Worm (Caenorhabditis elegans): ENCODE data around the gene lin-23.

DNA sequence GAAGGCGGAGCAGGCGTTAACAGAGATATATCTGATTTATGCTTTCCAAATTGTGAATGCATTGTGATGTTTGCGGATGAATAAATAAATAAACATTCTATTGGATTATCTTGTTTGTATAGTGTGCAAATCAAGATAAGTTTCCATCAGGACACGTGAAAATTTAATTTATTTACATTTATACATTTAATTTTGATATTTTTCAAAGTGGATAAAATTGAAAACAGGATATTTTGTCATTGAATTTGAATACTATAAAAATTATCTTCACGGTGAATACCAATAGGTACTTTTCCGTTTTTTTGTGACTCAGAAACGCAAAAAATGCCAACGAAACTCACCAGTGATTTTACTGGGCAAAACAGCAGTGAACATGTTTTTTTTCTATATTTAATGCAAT, 20.1 kb downstream of the lin-23 start, which contains the start of gene F58F12.3:
- TF ChIP-seq ztf-29 (GFP tag; IDR thresholded peaks at IDR 0.05) (no peak), ztf-23 (GFP tag; IDR thresholded peaks at IDR 0.05) (no peak), flt-1 (GFP tag; IDR thresholded peaks at IDR 0.05) (no peak), T22C8.4 (GFP tag; IDR thresholded peaks at IDR 0.05) (no peak), cog-1 (tag; optimal IDR thresholded peaks at IDR 0.05) (no peak), klf-2 (GFP tag; conservative IDR thresholded peaks at IDR 0.05) (no peak), tab-1 (GFP tag; IDR thresholded peaks at IDR 0.05) (no peak), med-1 (GFP tag; optimal IDR thresholded peaks at IDR 0.05; ENCODE audit: insufficient read depth) (no peak), ref-1 (GFP tag; conservative IDR thresholded peaks at IDR 0.05) (no peak)

Data from whole organism, midembryonic.